Fruit fly (Drosophila melanogaster): ENCODE measurements around the gene CG1792.

CG1792 gene

dm6 chr3R:31588374-31588773 is 27.7 kb upstream of the CG1792 start, which contains the start of gene CG1635 (continued):
- TF ChIP-seq CG1233 (GFP tag; optimal IDR thresholded peaks at IDR 0.05) (peak; percentile 99), CG15479 (GFP tag; optimal IDR thresholded peaks at IDR 0.05) (peak; percentile 85), bbx (GFP tag; IDR thresholded peaks at IDR 0.05; ENCODE audit: partially characterized antibody) (peak; percentile 49), CG7357 (GFP tag; IDR thresholded peaks at IDR 0.05) (peak; percentile 95), stwl (tag; optimal IDR thresholded peaks at IDR 0.05) (peak; percentile 75), CrebB (tag; optimal IDR thresholded peaks at IDR 0.05) (peak; percentile 99), CG31388 (GFP tag; optimal IDR thresholded peaks at IDR 0.05) (peak; percentile 95), Fer1 (GFP tag; optimal IDR thresholded peaks at IDR 0.05) (peak; percentile 100), CG4404 (GFP tag; IDR thresholded peaks at IDR 0.05) (peak; percentile 97), Myb (GFP tag; optimal IDR thresholded peaks at IDR 0.05) (peak; percentile 90), CG32532 (GFP tag; IDR thresholded peaks at IDR 0.05) (peak; percentile 100), tup (GFP tag; optimal IDR thresholded peaks at IDR 0.05) (peak; percentile 98), CG6175 (GFP tag; IDR thresholded peaks at IDR 0.05) (peak; percentile 98), Dll (GFP tag; IDR thresholded peaks at IDR 0.05; ENCODE audit: partially characterized antibody) (peak; percentile 72), Atf-2 (GFP tag; optimal IDR thresholded peaks at IDR 0.05) (peak; percentile 97), ara (GFP tag; IDR thresholded peaks at IDR 0.05) (peak; percentile 99), Bteb2 (GFP tag; optimal IDR thresholded peaks at IDR 0.05) (peak; percentile 99), Hr78 (GFP tag; optimal IDR thresholded peaks at IDR 0.05) (peak in 1 of 2 experiments; percentile 97), lab (GFP tag; optimal IDR thresholded peaks at IDR 0.05) (peak; percentile 100), CG11247 (GFP tag; IDR thresholded peaks at IDR 0.05) (peak; percentile 99), CG10543 (GFP tag; optimal IDR thresholded peaks at IDR 0.05) (peak; percentile 99), dm (GFP tag; optimal IDR thresholded peaks at IDR 0.05) (peak; percentile 97), Kr (GFP tag; optimal IDR thresholded peaks at IDR 0.05) (peak; percentile 67), pnt (GFP tag; optimal IDR thresholded peaks at IDR 0.05) (peak; percentile 87), caup (GFP tag; optimal IDR thresholded peaks at IDR 0.05; ENCODE audit: severe bottlenecking) (peak; percentile 99), Lpt (GFP tag; optimal IDR thresholded peaks at IDR 0.05) (no peak), Adf1 (GFP tag; IDR thresholded peaks at IDR 0.05) (peak; percentile 92), lmd (GFP tag; IDR thresholded peaks at IDR 0.05) (peak; percentile 99), CG15269 (tag; optimal IDR thresholded peaks at IDR 0.05) (peak; percentile 100), toy (GFP tag; IDR thresholded peaks at IDR 0.05) (peak; percentile 98), CG11560 (tag; IDR thresholded peaks at IDR 0.05) (peak; percentile 92), unc-4 (GFP tag; IDR thresholded peaks at IDR 0.05; ENCODE audit: partially characterized antibody) (0 out of 2 replicates have a peak, but pooled peaks have one; percentile 45), CG6689 (GFP tag; IDR thresholded peaks at IDR 0.05) (peak; percentile 99), btn (GFP tag; optimal IDR thresholded peaks at IDR 0.05) (peak; percentile 95), CG6683 (GFP tag; optimal IDR thresholded peaks at IDR 0.05) (peak; percentile 98), run (tag; optimal IDR thresholded peaks at IDR 0.05) (peak; percentile 99), seq (GFP tag; IDR thresholded peaks at IDR 0.05) (peak; percentile 100), Taf1 (GFP tag; IDR thresholded peaks at IDR 0.05) (peak; percentile 99), jing (GFP tag; optimal IDR thresholded peaks at IDR 0.05) (peak; percentile 97), CG10979 (tag; optimal IDR thresholded peaks at IDR 0.05) (peak; percentile 99), Nf-YA (GFP tag; IDR thresholded peaks at IDR 0.05) (peak; percentile 98), gcm2 (GFP tag; optimal IDR thresholded peaks at IDR 0.05) (peak; percentile 97), Ptx1 (GFP tag; IDR thresholded peaks at IDR 0.05) (peak; percentile 99), br (optimal IDR thresholded peaks at IDR 0.05) (no peak), CG5953 (GFP tag; IDR thresholded peaks at IDR 0.05) (peak; percentile 99), zen2 (GFP tag; IDR thresholded peaks at IDR 0.05; ENCODE audit: partially characterized antibody) (no peak), CG6765 (GFP tag; optimal IDR thresholded peaks at IDR 0.05) (peak; percentile 100), sim (GFP tag; IDR thresholded peaks at IDR 0.05) (peak; percentile 98), Ravus (GFP tag; IDR thresholded peaks at IDR 0.05) (peak; percentile 98), Hr39 (optimal IDR thresholded peaks at IDR 0.05) (no peak), Dip3 (GFP tag; optimal IDR thresholded peaks at IDR 0.05) (peak; percentile 99), oc (tag; optimal IDR thresholded peaks at IDR 0.05) (peak; percentile 100)

Data from whole organism, embryonic.